Fruit fly (Drosophila melanogaster) whole organism, embryonic: ENCODE results near the gene armi.

ENCODE experiments used
- B-H1 ChIP-seq: fragments of 200-800 bp; sonication (Bioruptor generic); IDR thresholded peaks from 3 replicates; pipeline ENCODE4 v1.3.6; 2022; ENCODE audit warnings: missing biosample characterization, missing genetic modification characterization
- Bgb ChIP-seq: fragments of 200-800 bp; sonication (Bioruptor generic); IDR thresholded peaks from 2 replicates; pipeline ENCODE4 v1.3.6; 2022; ENCODE audit warnings: missing biosample characterization, missing genetic modification characterization; ENCODE audit not compliant: partially characterized antibody
- CG10147 ChIP-seq: fragments of 200-800 bp; sonication (Bioruptor generic); optimal IDR thresholded peaks from 2 replicates; lab custom pipeline; 2019; ENCODE audit warnings: missing biosample characterization, mild to moderate bottlenecking, missing genetic modification characterization, moderate library complexity
- CG10321 ChIP-seq: fragments of 200-800 bp; sonication (Bioruptor generic); IDR thresholded peaks from 2 replicates; pipeline ENCODE4 v1.3.6; 2022; ENCODE audit warnings: missing biosample characterization, missing genetic modification characterization
- CG11398 ChIP-seq: fragments of 200-800 bp; sonication (Bioruptor generic); optimal IDR thresholded peaks from 2 replicates; lab custom pipeline; 2016; ENCODE audit warnings: missing biosample characterization, missing genetic modification characterization
- CG12236 ChIP-seq: fragments of 200-800 bp; sonication (Bioruptor generic); optimal IDR thresholded peaks from 2 replicates; lab custom pipeline; 2016; ENCODE audit warnings: missing biosample characterization, missing genetic modification characterization
- CG14710 ChIP-seq: fragments of 200-800 bp; sonication (Bioruptor generic); optimal IDR thresholded peaks from 3 replicates; lab custom pipeline; 2019; ENCODE audit warnings: missing biosample characterization, mild to moderate bottlenecking, missing genetic modification characterization, moderate library complexity
- CG15269 ChIP-seq: fragments of 200-800 bp; sonication (Bioruptor generic); optimal IDR thresholded peaks from 2 replicates; lab custom pipeline; 2018; ENCODE audit warnings: missing biosample characterization, mild to moderate bottlenecking, missing genetic modification characterization, moderate library complexity
- CG15696 ChIP-seq: fragments of 200-800 bp; sonication (Bioruptor generic); optimal IDR thresholded peaks from 2 replicates; lab custom pipeline; 2019; ENCODE audit warnings: missing biosample characterization, mild to moderate bottlenecking, missing genetic modification characterization, moderate library complexity
- CG17802 ChIP-seq: fragments of 200-800 bp; sonication (Bioruptor generic); optimal IDR thresholded peaks from 2 replicates; lab custom pipeline; 2018; ENCODE audit warnings: missing biosample characterization, mild to moderate bottlenecking, missing genetic modification characterization, moderate library complexity
- CG2712 ChIP-seq: fragments of 200-800 bp; optimal IDR thresholded peaks from 3 replicates; lab custom pipeline; 2019; ENCODE audit warnings: missing biosample characterization, mild to moderate bottlenecking, missing genetic modification characterization, moderate library complexity
- CG31388 ChIP-seq: fragments of 200-800 bp; sonication (Bioruptor generic); optimal IDR thresholded peaks from 2 replicates; lab custom pipeline; 2016; ENCODE audit warnings: missing biosample characterization, missing genetic modification characterization
- CG3281 ChIP-seq: fragments of 200-800 bp; sonication (Bioruptor generic); optimal IDR thresholded peaks from 3 replicates; lab custom pipeline; 2017; ENCODE audit warnings: missing biosample characterization, mild to moderate bottlenecking, missing genetic modification characterization
- CG4707 ChIP-seq: fragments of 200-800 bp; sonication (Bioruptor generic); optimal IDR thresholded peaks from 2 replicates; lab custom pipeline; 2018; ENCODE audit warnings: missing biosample characterization, mild to moderate bottlenecking, missing genetic modification characterization, moderate library complexity
- CG6654 ChIP-seq: fragments of 200-800 bp; sonication (Bioruptor generic); optimal IDR thresholded peaks from 2 replicates; lab custom pipeline; 2017; ENCODE audit warnings: missing biosample characterization, mild to moderate bottlenecking, missing genetic modification characterization
- CG7372 ChIP-seq: fragments of 200-800 bp; sonication (Bioruptor generic); IDR thresholded peaks from 2 replicates; pipeline ENCODE4 v1.3.6; 2022; ENCODE audit warnings: missing biosample characterization, missing genetic modification characterization
- CG8765 ChIP-seq: fragments of 200-800 bp; sonication (Bioruptor generic); IDR thresholded peaks from 2 replicates; pipeline ENCODE4 v1.3.6; 2022; ENCODE audit warnings: missing biosample characterization, missing genetic modification characterization
- CG9437 ChIP-seq: fragments of 200-800 bp; sonication (Bioruptor generic); optimal IDR thresholded peaks from 2 replicates; lab custom pipeline; 2018; ENCODE audit warnings: missing biosample characterization, mild to moderate bottlenecking, missing genetic modification characterization
- CG9727 ChIP-seq: fragments of 200-800 bp; sonication (Bioruptor generic); optimal IDR thresholded peaks from 3 replicates; lab custom pipeline; 2017; ENCODE audit warnings: missing biosample characterization, mild to moderate bottlenecking, missing genetic modification characterization
- CG9932 ChIP-seq: fragments of 200-800 bp; sonication (Bioruptor generic); IDR thresholded peaks from 2 replicates; pipeline ENCODE4 v1.3.6; 2022; ENCODE audit warnings: missing biosample characterization, missing genetic modification characterization
- CHES-1-like ChIP-seq: fragments of 200-800 bp; sonication (Bioruptor generic); optimal IDR thresholded peaks from 2 replicates; lab custom pipeline; 2016; ENCODE audit warnings: missing biosample characterization, missing genetic modification characterization
- CTCF ChIP-seq: fragments of 200-800 bp; sonication (Bioruptor generic); optimal IDR thresholded peaks from 2 replicates; lab custom pipeline; 2017; ENCODE audit warnings: missing biosample characterization, mild to moderate bottlenecking, missing genetic modification characterization, moderate library complexity
- Chrac-16 ChIP-seq: fragments of 200-800 bp; sonication (Bioruptor generic); optimal IDR thresholded peaks from 3 replicates; lab custom pipeline; 2016; ENCODE audit warnings: missing biosample characterization, missing genetic modification characterization
- Eip74EF ChIP-seq, 2 experiments: fragments of 200-800 bp in 1 of 2; fragments of >200 bp in 1 of 2; sonication (Bioruptor generic) in 1 of 2; optimal IDR thresholded peaks; 2 replicates each; lab custom pipeline; 2017 to 2019; ENCODE audit warnings: missing biosample characterization in 2 of 2, missing genetic modification characterization in 2 of 2, mild to moderate bottlenecking in 1 of 2, moderate library complexity in 1 of 2
- Hand ChIP-seq: fragments of 200-800 bp; sonication (Bioruptor generic); optimal IDR thresholded peaks from 2 replicates; lab custom pipeline; 2017; ENCODE audit warnings: mild to moderate bottlenecking, missing biosample characterization, missing genetic modification reagents, missing genetic modification characterization
- Jarid2 ChIP-seq: fragments of 200-800 bp; sonication (Bioruptor generic); optimal IDR thresholded peaks from 3 replicates; lab custom pipeline; 2017; ENCODE audit warnings: mild to moderate bottlenecking, missing biosample characterization, missing genetic modification reagents, missing genetic modification characterization
- Lhr ChIP-seq: fragments of 200-800 bp; sonication (Bioruptor generic); optimal IDR thresholded peaks from 3 replicates; lab custom pipeline; 2017; ENCODE audit warnings: mild to moderate bottlenecking, missing biosample characterization, missing genetic modification reagents, missing genetic modification characterization
- Max ChIP-seq: fragments of 200-800 bp; sonication (Bioruptor generic); optimal IDR thresholded peaks from 2 replicates; lab custom pipeline; 2016; ENCODE audit warnings: missing biosample characterization, mild to moderate bottlenecking, missing genetic modification characterization
- Nf-YA ChIP-seq: fragments of 200-800 bp; sonication (Bioruptor generic); IDR thresholded peaks from 2 replicates; pipeline ENCODE4 v1.3.6; 2022; ENCODE audit warnings: missing biosample characterization, missing genetic modification characterization
- Oli ChIP-seq: fragments of 200-800 bp; sonication (Bioruptor generic); optimal IDR thresholded peaks from 2 replicates; lab custom pipeline; 2018; ENCODE audit warnings: missing biosample characterization, mild to moderate bottlenecking, missing genetic modification characterization, moderate library complexity
- Poxn ChIP-seq: fragments of 200-800 bp; sonication (Bioruptor generic); IDR thresholded peaks from 2 replicates; pipeline ENCODE4 v1.3.6; 2022; ENCODE audit warnings: missing biosample characterization, missing genetic modification characterization
- Scr ChIP-seq: fragments of 200-800 bp; sonication (Bioruptor generic); IDR thresholded peaks from 2 replicates; pipeline ENCODE4 v1.3.6; 2022; ENCODE audit warnings: missing biosample characterization, missing genetic modification characterization; ENCODE audit not compliant: partially characterized antibody
- Side ChIP-seq: fragments of 200-800 bp; sonication (Bioruptor generic); optimal IDR thresholded peaks from 2 replicates; lab custom pipeline; 2016; ENCODE audit warnings: missing biosample characterization, missing genetic modification characterization
- ab ChIP-seq: fragments of 200-800 bp; sonication (Bioruptor generic); optimal IDR thresholded peaks from 2 replicates; lab custom pipeline; 2016; ENCODE audit warnings: missing biosample characterization, missing genetic modification characterization
- bbx ChIP-seq: fragments of 200-800 bp; sonication (Bioruptor generic); IDR thresholded peaks from 2 replicates; pipeline ENCODE4 v1.3.6; 2022; ENCODE audit warnings: missing biosample characterization, missing genetic modification characterization; ENCODE audit not compliant: partially characterized antibody
- cg ChIP-seq: fragments of 200-800 bp; sonication (Bioruptor generic); optimal IDR thresholded peaks from 3 replicates; lab custom pipeline; 2019; ENCODE audit warnings: missing biosample characterization, mild to moderate bottlenecking, missing genetic modification characterization, moderate library complexity
- chn ChIP-seq: fragments of 200-800 bp; sonication (Bioruptor generic); optimal IDR thresholded peaks from 2 replicates; lab custom pipeline; 2016; ENCODE audit warnings: missing biosample characterization, missing genetic modification characterization
- dati ChIP-seq: fragments of 200-800 bp; sonication (Bioruptor generic); IDR thresholded peaks from 2 replicates; pipeline ENCODE4 v1.3.6; 2022; ENCODE audit warnings: missing biosample characterization, missing genetic modification characterization
- eyg ChIP-seq: fragments of 200-800 bp; sonication (Bioruptor generic); optimal IDR thresholded peaks from 3 replicates; lab custom pipeline; 2016; ENCODE audit warnings: missing biosample characterization, missing genetic modification characterization
- inv ChIP-seq: fragments of 200-800 bp; sonication (Bioruptor generic); IDR thresholded peaks from 2 replicates; pipeline ENCODE4 v1.3.6; 2022; ENCODE audit warnings: missing biosample characterization, missing genetic modification characterization; ENCODE audit not compliant: partially characterized antibody
- ken ChIP-seq: fragments of 200-800 bp; sonication (Bioruptor generic); IDR thresholded peaks from 3 replicates; pipeline ENCODE4 v1.3.6; 2022; ENCODE audit warnings: missing biosample characterization, missing genetic modification characterization
- knrl ChIP-seq: fragments of 200-800 bp; sonication (Bioruptor generic); IDR thresholded peaks from 3 replicates; pipeline ENCODE4 v1.3.6; 2022; ENCODE audit warnings: missing biosample characterization, missing genetic modification characterization; ENCODE audit not compliant: partially characterized antibody
- mam ChIP-seq: fragments of 200-800 bp; sonication (Bioruptor generic); optimal IDR thresholded peaks from 3 replicates; lab custom pipeline; 2016; ENCODE audit warnings: missing biosample characterization, missing genetic modification characterization
- mld ChIP-seq: fragments of 200-800 bp; sonication (Bioruptor generic); IDR thresholded peaks from 3 replicates; pipeline ENCODE4 v1.3.6; 2022; ENCODE audit warnings: missing biosample characterization, missing genetic modification characterization; ENCODE audit not compliant: partially characterized antibody
- rib ChIP-seq: fragments of 200-800 bp; sonication (Bioruptor generic); IDR thresholded peaks from 2 replicates; pipeline ENCODE4 v1.3.6; 2022; ENCODE audit warnings: missing biosample characterization, missing genetic modification characterization
- schlank ChIP-seq: fragments of 200-800 bp; sonication (Bioruptor generic); optimal IDR thresholded peaks from 2 replicates; lab custom pipeline; 2018; ENCODE audit warnings: missing biosample characterization, mild to moderate bottlenecking, missing genetic modification characterization
- slp2 ChIP-seq: fragments of 200-800 bp; sonication (Bioruptor generic); optimal IDR thresholded peaks from 2 replicates; lab custom pipeline; 2016; ENCODE audit warnings: missing biosample characterization, missing genetic modification characterization
- tio ChIP-seq: fragments of 200-800 bp; sonication (Bioruptor generic); optimal IDR thresholded peaks from 2 replicates; lab custom pipeline; 2017; ENCODE audit warnings: missing biosample characterization, missing genetic modification characterization, inconsistent platforms
- twi ChIP-seq: fragments of 200-800 bp; optimal IDR thresholded peaks from 2 replicates; lab custom pipeline; 2019; ENCODE audit warnings: missing biosample characterization, mild to moderate bottlenecking, missing genetic modification characterization, moderate library complexity
- wor ChIP-seq: fragments of 200-800 bp; sonication (Bioruptor generic); IDR thresholded peaks from 2 replicates; pipeline ENCODE4 v1.3.6; 2022; ENCODE audit warnings: missing biosample characterization, missing genetic modification characterization
- zfh2 ChIP-seq: fragments of 200-800 bp; sonication (Bioruptor generic); optimal IDR thresholded peaks from 2 replicates; lab custom pipeline; 2016; ENCODE audit warnings: missing biosample characterization, missing genetic modification characterization

armi gene

dm6 chr3L:3472063-3472528, 11.0 kb downstream of the armi start, which contains the start of the genes CG32267 and CG42324 (continued):
- 0 out of 2 replicates have a peak, but pooled peaks have one; percentile 28 for TF ChIP-seq Scr (GFP tag; lab: Robert Waterston, UW)
- no peak for TF ChIP-seq chn (GFP tag; lab: Kevin White, UChicago)
- TF ChIP-seq CG11398 (GFP tag; lab: Kevin White, UChicago) = no peak
- TF ChIP-seq CG8765 (GFP tag; lab: Robert Waterston, UW) = no peak
- TF ChIP-seq eyg (GFP tag; lab: Kevin White, UChicago) = no peak
- no peak for TF ChIP-seq wor (GFP tag; lab: Robert Waterston, UW)
- TF ChIP-seq cg = no peak
- no peak for TF ChIP-seq CG15269
- TF ChIP-seq CG14710 (tag; lab: Kevin White, UChicago) = peak; percentile 27
- TF ChIP-seq Poxn (GFP tag; lab: Robert Waterston, UW) = no peak
- no peak for TF ChIP-seq CG17802
- no peak for TF ChIP-seq CG10321 (GFP tag; lab: Robert Waterston, UW)
- peak; percentile 7 for TF ChIP-seq CG2712
- no peak for TF ChIP-seq twi (tag; lab: Kevin White, UChicago)
- peak; percentile 17 for TF ChIP-seq Lhr (GFP tag; lab: Kevin White, UChicago)
- TF ChIP-seq ken (GFP tag; lab: Robert Waterston, UW) = no peak
- TF ChIP-seq zfh2 = no peak
- TF ChIP-seq CG31388 (GFP tag; lab: Kevin White, UChicago) = no peak
- TF ChIP-seq CG9727 (GFP tag; lab: Kevin White, UChicago) = no peak
- no peak for TF ChIP-seq Jarid2
- no peak for TF ChIP-seq Eip74EF (GFP tag; optimal IDR thresholded peaks at IDR 0.05; lab: Kevin White, UChicago)
- TF ChIP-seq CG10147 (GFP tag; lab: Kevin White, UChicago) = no peak
- TF ChIP-seq Nf-YA = no peak
- TF ChIP-seq bbx = no peak
- TF ChIP-seq Chrac-16 (GFP tag; lab: Kevin White, UChicago) = no peak
- TF ChIP-seq schlank (tag; lab: Kevin White, UChicago) = no peak
- TF ChIP-seq rib = no peak
- no peak for TF ChIP-seq Hand (GFP tag; lab: Kevin White, UChicago)
- peak; percentile 25 for TF ChIP-seq CTCF (GFP tag; lab: Kevin White, UChicago)
- TF ChIP-seq knrl (GFP tag; lab: Robert Waterston, UW) = peak; percentile 24; the same call in 1 of the 3 replicates

DNA sequence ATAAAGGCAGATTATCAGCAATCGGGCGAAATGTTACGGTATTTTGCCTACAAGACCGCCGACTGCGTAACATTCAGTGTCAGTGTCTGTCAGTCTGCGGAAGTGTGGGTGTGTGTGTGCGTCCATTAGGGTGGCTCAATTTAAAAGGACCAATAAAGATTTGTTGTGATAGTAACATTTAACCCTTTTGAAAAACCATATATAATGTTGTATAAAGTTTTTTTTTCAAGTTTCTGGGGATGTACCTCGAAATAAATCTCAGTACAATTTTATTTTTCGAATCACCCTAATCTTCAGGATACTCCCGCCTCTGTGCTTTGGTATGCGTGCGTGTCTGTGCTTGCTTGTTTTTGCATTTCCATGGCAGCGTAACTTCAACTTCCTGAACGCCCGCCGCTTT, 11.7 kb downstream of the armi start:
- TF ChIP-seq CG9932 = peak; percentile 71
- TF ChIP-seq CG9437 = peak; percentile 33
- TF ChIP-seq mld = no peak
- TF ChIP-seq slp2 = peak; percentile 28
- TF ChIP-seq chn (GFP tag; lab: Kevin White, UChicago) = peak; percentile 26
- TF ChIP-seq CG9727 (GFP tag; lab: Kevin White, UChicago) = peak; percentile 69
- TF ChIP-seq tio (GFP tag; lab: Kevin White, UChicago) = peak; percentile 19
- no peak for TF ChIP-seq Max (GFP tag; lab: Kevin White, UChicago)
- no peak for TF ChIP-seq CG12236 (GFP tag; lab: Kevin White, UChicago)
- TF ChIP-seq CG3281 (GFP tag; lab: Kevin White, UChicago) = peak; percentile 88
- TF ChIP-seq ab (GFP tag; lab: Kevin White, UChicago) = no peak
- peak; percentile 24 for TF ChIP-seq CG15696 (tag; lab: Kevin White, UChicago)
- peak; percentile 79 for TF ChIP-seq schlank (tag; lab: Kevin White, UChicago)
- TF ChIP-seq Oli = peak; percentile 63
- TF ChIP-seq CG6654 (GFP tag; lab: Kevin White, UChicago) = peak; percentile 20
- peak; percentile 14 for TF ChIP-seq CG4707 (GFP tag; lab: Kevin White, UChicago)
- peak; percentile 71 for TF ChIP-seq CHES-1-like (GFP tag; lab: Kevin White, UChicago)
- no peak for TF ChIP-seq inv (GFP tag; lab: Robert Waterston, UW)
- TF ChIP-seq dati (GFP tag; lab: Robert Waterston, UW) = no peak
- TF ChIP-seq Bgb (GFP tag; lab: Robert Waterston, UW) = no peak
- peak; percentile 63 for TF ChIP-seq Side (GFP tag; lab: Kevin White, UChicago)
- peak; percentile 61 for TF ChIP-seq CG7372 (GFP tag; lab: Robert Waterston, UW)
- TF ChIP-seq B-H1 (GFP tag; lab: Robert Waterston, UW) = peak; percentile 67
- peak; percentile 66 for TF ChIP-seq mam (GFP tag; lab: Kevin White, UChicago)
- TF ChIP-seq Eip74EF (GFP tag; optimal IDR thresholded peaks at IDR 0.05; lab: Kevin White, UChicago) = peak in 1 of 2 experiments; percentile 29
